Worm (Caenorhabditis elegans) whole organism, L4 larva: Measurements from ENCODE around the gene Y57G11C.22.

Experiments
- aly-2 ChIP-seq: sonication (generic microtip); optimal IDR thresholded peaks from 2 replicates; lab custom pipeline; 2018; ENCODE audit warnings: missing biosample characterization, missing genetic modification characterization
- ceh-82 ChIP-seq: sonication (generic microtip); optimal IDR thresholded peaks from 2 replicates; lab custom pipeline; 2017; ENCODE audit warnings: missing biosample characterization, missing genetic modification characterization
- egl-27 ChIP-seq: sonication (generic microtip); optimal IDR thresholded peaks from 3 replicates; lab custom pipeline; 2017; ENCODE audit warnings: missing biosample characterization, missing genetic modification reagents, missing genetic modification characterization
- lin-13 ChIP-seq: fragments of 150-350 bp; optimal IDR thresholded peaks from 2 replicates; lab custom pipeline; 2014; ENCODE audit warnings: missing biosample characterization, missing genetic modification reagents, missing genetic modification characterization
- nhr-77 ChIP-seq: fragments of 150-350 bp; optimal IDR thresholded peaks from 2 replicates; lab custom pipeline; 2014; ENCODE audit warnings: missing biosample characterization, missing genetic modification characterization
- sdz-12 ChIP-seq: fragments of 200-800 bp; sonication (Bioruptor generic); optimal IDR thresholded peaks from 2 replicates; lab custom pipeline; 2018; ENCODE audit warnings: mild to moderate bottlenecking, missing genetic modification characterization, missing compliant biosample characterization
- skn-1 ChIP-seq: fragments of 150-350 bp; optimal IDR thresholded peaks from 2 replicates; lab custom pipeline; 2014; ENCODE audit warnings: missing biosample characterization, missing genetic modification characterization
- unc-39 ChIP-seq: sonication (generic microtip); optimal IDR thresholded peaks from 2 replicates; lab custom pipeline; 2017; ENCODE audit warnings: missing biosample characterization, missing genetic modification characterization
- zfp-2 ChIP-seq: sonication (generic microtip); optimal IDR thresholded peaks from 2 replicates; lab custom pipeline; 2016; ENCODE audit warnings: mild to moderate bottlenecking, missing genetic modification characterization, missing compliant biosample characterization
- ztf-11 ChIP-seq: fragments of 150-350 bp; optimal IDR thresholded peaks from 2 replicates; lab custom pipeline; 2014; ENCODE audit warnings: missing biosample characterization, missing genetic modification characterization

ce11 chrIV:14829026-14829425 lies 8.0 kb upstream of the Y57G11C.22 start, which contains the start of gene hhat-2:
- TF ChIP-seq egl-27 (tag; lab: Kevin White, UChicago) (no peak), ceh-82 (tag; lab: Kevin White, UChicago) (no peak), lin-13 (no peak), ztf-11 (tag; lab: Kevin White, UChicago) (no peak), zfp-2 (tag; lab: Kevin White, UChicago) (no peak), unc-39 (no peak), skn-1 (tag; lab: Kevin White, UChicago) (no peak), nhr-77 (tag; lab: Kevin White, UChicago) (no peak), aly-2 (tag; lab: Kevin White, UChicago) (no peak), sdz-12 (GFP tag; lab: Kevin White, UChicago) (no peak)
